Fruit fly (Drosophila melanogaster): Measurements from ENCODE around the gene CG14088.

DNA sequence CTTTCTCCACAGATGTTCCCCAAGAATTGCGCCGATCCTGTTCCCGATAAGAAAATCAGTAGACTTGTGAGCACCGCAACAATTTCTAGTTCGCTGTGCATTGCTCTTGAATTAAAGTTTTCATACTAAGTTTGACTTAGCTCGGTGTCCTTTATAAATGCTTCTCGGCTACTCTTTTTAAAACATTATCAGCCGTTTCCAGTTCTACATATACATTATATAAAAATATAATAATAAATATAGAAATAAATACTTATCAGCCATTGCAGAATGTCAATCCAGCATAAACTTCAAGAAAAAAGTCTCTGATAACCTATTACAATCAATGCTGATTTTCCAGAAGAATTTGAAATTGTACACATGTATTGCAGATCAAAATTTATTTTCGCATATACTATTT is at the start of gene CG14088:
- TF ChIP-seq CG14655 (GFP tag; optimal IDR thresholded peaks at IDR 0.05), result no peak
- TF ChIP-seq D1 (tag; optimal IDR thresholded peaks at IDR 0.05), result no peak
- no peak for TF ChIP-seq CG10348 (GFP tag; IDR thresholded peaks at IDR 0.05)
